Worm (Caenorhabditis elegans) whole organism, young adult: Measurements from ENCODE around the gene clec-177.

Experiments
- F10E7.11 ChIP-seq: sonication (generic microtip); optimal IDR thresholded peaks from 2 replicates; lab custom pipeline; 2017; ENCODE audit warnings: mild to moderate bottlenecking, missing genetic modification characterization, moderate library complexity, missing compliant biosample characterization
- F39B2.1 ChIP-seq: fragments of 200-800 bp; sonication (Bioruptor generic); IDR thresholded peaks from 2 replicates; pipeline ENCODE4 v1.3.6; 2022; ENCODE audit warnings: missing genetic modification reagents, missing genetic modification characterization, missing compliant biosample characterization
- F57A8.1 ChIP-seq: fragments of 200-800 bp; sonication (Bioruptor generic); optimal IDR thresholded peaks from 2 replicates; lab custom pipeline; 2018; ENCODE audit warnings: mild to moderate bottlenecking, missing genetic modification characterization, moderate library complexity, missing compliant biosample characterization
- ama-1 ChIP-seq, 3 experiments: fragments of 150-350 bp in 1 of 3; sonication (generic microtip) in 2 of 3; optimal IDR thresholded peaks; 2 replicates each; lab custom pipeline; 2014 to 2018; ENCODE audit warnings: missing biosample characterization in 2 of 3, missing genetic modification characterization in 2 of 3, missing genetic modification reagents in 2 of 3
- efl-1 ChIP-seq: fragments of 150-350 bp; optimal IDR thresholded peaks from 2 replicates; lab custom pipeline; 2014; ENCODE audit warnings: missing biosample characterization, missing genetic modification reagents, missing genetic modification characterization
- let-526 ChIP-seq: fragments of 200-800 bp; sonication (Bioruptor generic); IDR thresholded peaks from 2 replicates; pipeline ENCODE4 v1.3.6; 2022; ENCODE audit warnings: missing genetic modification reagents, missing genetic modification characterization, missing compliant biosample characterization
- tbp1 ChIP-seq: fragments of 200-800 bp; sonication (Bioruptor generic); optimal IDR thresholded peaks from 2 replicates; lab custom pipeline; 2018; ENCODE audit warnings: mild to moderate bottlenecking, missing genetic modification characterization, missing compliant biosample characterization
- tlf-1 ChIP-seq: fragments of 200-800 bp; sonication (Bioruptor generic); optimal IDR thresholded peaks from 2 replicates; lab custom pipeline; 2018; ENCODE audit warnings: mild to moderate bottlenecking, missing genetic modification characterization, missing compliant biosample characterization

- no peak for TF ChIP-seq tbp1 (GFP tag; lab: Kevin White, UChicago)
- no peak for TF ChIP-seq tlf-1
- no peak for TF ChIP-seq F57A8.1 (GFP tag; lab: Kevin White, UChicago)
- no peak for TF ChIP-seq let-526 (GFP tag; lab: Robert Waterston, UW)
- no peak for TF ChIP-seq F10E7.11 (tag; lab: Kevin White, UChicago)
- TF ChIP-seq efl-1, result no peak
- TF ChIP-seq F39B2.1 (GFP tag; lab: Robert Waterston, UW), result no peak
- TF ChIP-seq ama-1 (optimal IDR thresholded peaks at IDR 0.05; lab: Kevin White, UChicago), result no peak
- TF ChIP-seq ama-1 (GFP tag; optimal IDR thresholded peaks at IDR 0.05; lab: Kevin White, UChicago), result no peak
Measured at ce11 chrIV:5033276-5033675, 46.9 kb downstream of the clec-177 start, which contains the start of gene C09B9.4.
